Worm (Caenorhabditis elegans) whole organism, mixed stage, embryonic: ENCODE data around the gene ctsa-3.1.

Experiments
- M03D4.4 ChIP-seq: sonication (generic microtip); optimal IDR thresholded peaks from 2 replicates; lab custom pipeline; 2017; ENCODE audit warnings: mild to moderate bottlenecking, missing genetic modification characterization, missing compliant biosample characterization
- bed-3 ChIP-seq: fragments of 200-800 bp; sonication (Bioruptor generic); optimal IDR thresholded peaks from 3 replicates; lab custom pipeline; 2018; ENCODE audit warnings: mild to moderate bottlenecking, missing genetic modification characterization, moderate library complexity, missing compliant biosample characterization
- blmp-1 ChIP-seq: fragments of 150-350 bp; optimal IDR thresholded peaks from 2 replicates; lab custom pipeline; 2014; ENCODE audit warnings: missing biosample characterization, missing genetic modification characterization
- ceh-39 ChIP-seq: fragments of 150-350 bp; optimal IDR thresholded peaks from 2 replicates; lab custom pipeline; 2014; ENCODE audit warnings: missing biosample characterization, missing genetic modification characterization
- ceh-43 ChIP-seq: fragments of 200-800 bp; sonication (Bioruptor generic); optimal IDR thresholded peaks from 2 replicates; lab custom pipeline; 2018; ENCODE audit warnings: mild to moderate bottlenecking, missing genetic modification characterization, moderate library complexity, missing compliant biosample characterization
- ceh-83 ChIP-seq: fragments of 200-800 bp; sonication (Bioruptor generic); optimal IDR thresholded peaks from 2 replicates; lab custom pipeline; 2018; ENCODE audit warnings: mild to moderate bottlenecking, missing genetic modification characterization, missing compliant biosample characterization
- ces-1 ChIP-seq: fragments of 150-350 bp; optimal IDR thresholded peaks from 2 replicates; lab custom pipeline; 2014; ENCODE audit warnings: missing biosample characterization, missing genetic modification reagents, missing genetic modification characterization
- cnd-1 ChIP-seq: fragments of 200-800 bp; sonication (Bioruptor generic); optimal IDR thresholded peaks from 2 replicates; lab custom pipeline; 2018; ENCODE audit warnings: mild to moderate bottlenecking, missing genetic modification characterization, missing compliant biosample characterization
- drap-1 ChIP-seq: fragments of 200-800 bp; sonication (Bioruptor generic); optimal IDR thresholded peaks from 3 replicates; lab custom pipeline; 2018; ENCODE audit warnings: mild to moderate bottlenecking, missing genetic modification characterization, missing compliant biosample characterization
- elt-1 ChIP-seq: sonication (generic microtip); optimal IDR thresholded peaks from 2 replicates; lab custom pipeline; 2017; ENCODE audit warnings: missing genetic modification characterization, mild to moderate bottlenecking, missing compliant biosample characterization, antibody characterized with exemption, moderate library complexity, borderline replicate concordance; ENCODE audit not compliant: insufficient read depth
- elt-3 ChIP-seq: fragments of 150-350 bp; optimal IDR thresholded peaks from 2 replicates; lab custom pipeline; 2014; ENCODE audit warnings: missing biosample characterization, missing genetic modification characterization
- flh-1 ChIP-seq: fragments of 200-800 bp; sonication (Bioruptor generic); optimal IDR thresholded peaks from 2 replicates; lab custom pipeline; 2018; ENCODE audit warnings: mild to moderate bottlenecking, missing genetic modification characterization, moderate library complexity, missing compliant biosample characterization
- ham-2 ChIP-seq: fragments of 200-800 bp; sonication (Bioruptor generic); optimal IDR thresholded peaks from 2 replicates; lab custom pipeline; 2018; ENCODE audit warnings: mild to moderate bottlenecking, missing genetic modification characterization, missing compliant biosample characterization
- hlh-1 ChIP-seq: fragments of 150-350 bp; optimal IDR thresholded peaks from 2 replicates; lab custom pipeline; 2014; ENCODE audit warnings: missing biosample characterization, missing genetic modification reagents, missing genetic modification characterization
- lsy-2 ChIP-seq: fragments of 150-350 bp; optimal IDR thresholded peaks from 2 replicates; lab custom pipeline; 2014; ENCODE audit warnings: missing biosample characterization, missing genetic modification characterization
- mab-5 ChIP-seq: fragments of 150-350 bp; optimal IDR thresholded peaks from 2 replicates; lab custom pipeline; 2014; ENCODE audit warnings: missing biosample characterization, missing genetic modification characterization
- mep-1 ChIP-seq: fragments of 150-350 bp; optimal IDR thresholded peaks from 2 replicates; lab custom pipeline; 2017; ENCODE audit warnings: missing biosample characterization, missing genetic modification reagents, missing genetic modification characterization, inconsistent platforms
- mls-2 ChIP-seq: sonication (generic microtip); optimal IDR thresholded peaks from 2 replicates; lab custom pipeline; 2016; ENCODE audit warnings: mild to moderate bottlenecking, missing genetic modification characterization, moderate library complexity, missing compliant biosample characterization
- nhr-2 ChIP-seq: fragments of 150-350 bp; optimal IDR thresholded peaks from 2 replicates; lab custom pipeline; 2014; ENCODE audit warnings: missing biosample characterization, missing genetic modification characterization
- nhr-237 ChIP-seq: fragments of 150-350 bp; optimal IDR thresholded peaks from 2 replicates; lab custom pipeline; 2014; ENCODE audit warnings: missing biosample characterization, missing genetic modification characterization
- nhr-76 ChIP-seq: sonication (generic microtip); optimal IDR thresholded peaks from 2 replicates; lab custom pipeline; 2017; ENCODE audit warnings: missing biosample characterization, missing genetic modification characterization
- pha-4 ChIP-seq: fragments of 150-350 bp; optimal IDR thresholded peaks from 2 replicates; lab custom pipeline; 2018; ENCODE audit warnings: missing biosample characterization, missing genetic modification reagents, missing genetic modification characterization
- snpc-4 ChIP-seq: fragments of 150-350 bp; optimal IDR thresholded peaks from 2 replicates; lab custom pipeline; 2014; ENCODE audit warnings: missing biosample characterization, missing genetic modification characterization
- sptf-1 ChIP-seq: sonication (generic microtip); optimal IDR thresholded peaks from 2 replicates; lab custom pipeline; 2017; ENCODE audit warnings: mild to moderate bottlenecking, missing genetic modification characterization, moderate library complexity, missing compliant biosample characterization
- tbx-8 ChIP-seq: fragments of 200-800 bp; sonication (Bioruptor generic); optimal IDR thresholded peaks from 2 replicates; lab custom pipeline; 2018; ENCODE audit warnings: mild to moderate bottlenecking, missing genetic modification characterization, moderate library complexity, missing compliant biosample characterization
- unc-39 ChIP-seq: fragments of 150-350 bp; optimal IDR thresholded peaks from 2 replicates; lab custom pipeline; 2014; ENCODE audit warnings: missing biosample characterization, missing genetic modification characterization
- unc-62 ChIP-seq: fragments of 150-350 bp; optimal IDR thresholded peaks from 2 replicates; lab custom pipeline; 2014; ENCODE audit warnings: missing biosample characterization, missing genetic modification reagents, missing genetic modification characterization
- zip-8 ChIP-seq: fragments of 150-350 bp; optimal IDR thresholded peaks from 2 replicates; lab custom pipeline; 2014; ENCODE audit warnings: missing biosample characterization, missing genetic modification characterization
- ztf-11 ChIP-seq: fragments of 150-350 bp; optimal IDR thresholded peaks from 2 replicates; lab custom pipeline; 2014; ENCODE audit warnings: missing biosample characterization, missing genetic modification characterization

Gene ctsa-3.1

DNA sequence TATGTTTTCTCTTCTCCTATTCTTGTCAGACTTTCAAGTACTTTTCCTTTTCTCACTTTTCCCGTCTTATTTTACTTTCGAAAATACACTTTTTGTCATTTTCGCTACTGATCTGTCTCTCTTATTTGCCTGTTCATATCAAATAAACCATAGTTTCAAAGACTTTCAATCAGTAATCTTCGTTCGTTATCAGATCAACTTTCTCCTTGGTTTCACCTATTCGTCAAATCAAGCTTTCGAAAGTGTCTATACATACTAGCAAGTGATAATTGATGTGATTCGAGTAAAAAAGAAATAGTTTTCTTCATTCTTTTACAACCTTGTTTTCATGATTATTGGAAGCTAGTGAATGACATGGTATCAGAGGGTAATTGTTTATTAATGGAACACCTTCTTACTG, 10.1 kb downstream of the ctsa-3.1 start:
- no peak for TF ChIP-seq lsy-2 (tag; lab: Kevin White, UChicago)
- TF ChIP-seq elt-3 (tag; lab: Kevin White, UChicago): no peak
- TF ChIP-seq M03D4.4 (tag; lab: Kevin White, UChicago): no peak

DNA sequence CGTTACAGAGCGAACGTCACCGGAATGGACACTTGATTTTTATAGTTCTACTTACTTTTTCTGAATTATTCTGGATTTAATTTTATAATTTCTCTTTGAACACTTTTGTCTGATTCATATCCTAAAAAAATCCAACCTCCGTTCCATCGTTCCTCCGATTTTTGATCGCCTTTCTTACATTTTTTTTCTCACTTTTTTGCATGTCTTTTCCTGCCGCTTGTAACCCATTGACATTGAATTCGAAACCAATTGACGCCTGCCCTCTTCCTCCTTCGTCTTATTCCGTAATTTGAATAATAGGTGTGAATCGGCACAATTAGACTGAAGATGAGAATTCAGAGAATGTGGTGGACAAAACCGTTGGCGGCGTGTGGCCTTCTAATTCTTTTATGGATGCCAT, 12.9 kb downstream of the ctsa-3.1 start, which contains the start of gene skpo-3:
Gene skpo-3, plus strand, starts transcription at position 301 of the 400 bp plus-strand sequence.
- no peak for TF ChIP-seq pha-4
- TF ChIP-seq nhr-2: no peak
- TF ChIP-seq unc-39: no peak
- TF ChIP-seq ztf-11 (tag; lab: Kevin White, UChicago): no peak

ce11 chrII:7251978-7252377, 19.3 kb downstream of the ctsa-3.1 start, which contains the start of the genes prx-13 and ada-2:
Gene prx-13, minus strand, starts transcription at chrII:7252015.
Gene ada-2, plus strand, starts transcription at chrII:7252259.
- TF ChIP-seq pha-4 (no peak), mab-5 (tag; lab: Kevin White, UChicago) (no peak), nhr-76 (tag; lab: Kevin White, UChicago) (no peak), ham-2 (GFP tag; lab: Kevin White, UChicago) (no peak)

ce11 chrII:7253073-7253472, 20.4 kb downstream of the ctsa-3.1 start, which contains the start of gene lsm-4:
Gene lsm-4, minus strand, starts transcription at chrII:7253163.
- TF ChIP-seq elt-3 (tag; lab: Kevin White, UChicago): no peak
- TF ChIP-seq, all 35 proteins: peak for 0

DNA sequence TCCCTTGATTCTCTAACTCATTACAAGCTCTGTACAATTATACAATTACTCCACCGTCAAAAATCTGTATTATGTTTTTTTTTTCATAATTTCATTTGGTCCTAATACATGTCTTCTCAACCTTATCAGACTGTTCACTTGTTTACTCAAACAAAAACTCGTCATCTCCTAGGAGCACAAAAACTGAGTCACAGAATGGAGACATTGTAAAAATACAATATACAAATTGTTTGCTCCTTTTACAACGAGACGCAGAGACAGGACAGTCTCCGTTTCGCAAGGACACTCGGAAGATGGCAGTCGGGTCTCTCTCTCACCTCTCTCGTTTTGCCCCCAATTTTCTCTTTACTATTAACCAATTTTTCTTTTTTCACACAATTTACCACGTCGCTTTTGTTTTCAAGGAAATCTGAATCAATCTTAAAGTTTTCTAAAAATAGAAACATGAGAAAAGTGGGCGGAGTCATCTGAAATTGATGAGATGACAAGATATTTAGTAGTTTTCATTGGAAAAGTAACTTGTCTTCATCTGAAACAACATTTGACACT, 23.0 kb downstream of the ctsa-3.1 start, which contains the start of gene F32A5.8:
Gene F32A5.8, plus strand, starts transcription at position 499 of the 549 bp plus-strand sequence.
- TF ChIP-seq zip-8 (no peak), snpc-4 (tag; lab: Kevin White, UChicago) (no peak), mls-2 (no peak), ham-2 (GFP tag; lab: Kevin White, UChicago) (no peak), elt-1 (no peak), flh-1 (GFP tag; lab: Kevin White, UChicago) (no peak), cnd-1 (no peak), ceh-39 (tag; lab: Kevin White, UChicago) (no peak)
- TF ChIP-seq, all 35 proteins: peak for 0

- TF ChIP-seq elt-1 (no peak), tbx-8 (GFP tag; lab: Kevin White, UChicago) (no peak), hlh-1 (no peak), lsy-2 (tag; lab: Kevin White, UChicago) (no peak), ceh-43 (no peak), mab-5 (tag; lab: Kevin White, UChicago) (no peak), mls-2 (no peak), drap-1 (no peak), nhr-237 (tag; lab: Kevin White, UChicago) (no peak), ces-1 (GFP tag; lab: Kevin White, UChicago) (no peak), blmp-1 (tag; lab: Kevin White, UChicago) (no peak), zip-8 (no peak), nhr-2 (no peak), unc-62 (GFP tag; lab: Kevin White, UChicago) (no peak), mep-1 (no peak), nhr-76 (tag; lab: Kevin White, UChicago) (no peak), cnd-1 (no peak)
- TF ChIP-seq, all 35 proteins: peak for 0
Observed at ce11 chrII:7261854-7262253, 29.2 kb downstream of the ctsa-3.1 start, which contains the start of gene C30G12.4. Gene C30G12.4, plus strand, starts transcription at chrII:7262154.

DNA sequence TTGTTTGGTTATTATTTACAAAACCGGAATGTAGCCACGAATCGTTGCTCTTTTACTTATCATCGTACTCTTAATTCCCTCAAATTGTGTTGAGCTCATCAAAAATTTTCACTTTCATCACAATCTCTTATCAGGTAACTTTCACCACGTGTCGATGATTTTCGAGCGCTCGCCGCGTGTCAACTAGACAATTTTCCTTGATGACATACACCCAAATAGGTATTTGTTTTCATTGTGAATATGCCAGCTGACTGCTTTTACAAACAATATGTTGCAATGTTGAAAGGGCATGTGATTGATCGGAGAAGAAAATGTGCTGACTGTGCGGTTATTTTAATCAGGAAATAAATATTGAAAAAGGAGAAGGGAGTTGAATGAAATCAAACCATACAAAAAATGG, 32.0 kb downstream of the ctsa-3.1 start:
- TF ChIP-seq ceh-43: no peak
- TF ChIP-seq ceh-39 (tag; lab: Kevin White, UChicago): no peak
- TF ChIP-seq cnd-1: no peak
- no peak for TF ChIP-seq mep-1
- TF ChIP-seq drap-1: no peak
- no peak for TF ChIP-seq bed-3 (GFP tag; lab: Kevin White, UChicago)
- no peak for TF ChIP-seq unc-62 (GFP tag; lab: Kevin White, UChicago)
- no peak for TF ChIP-seq ceh-83 (GFP tag; lab: Kevin White, UChicago)
- TF ChIP-seq sptf-1 (tag; lab: Kevin White, UChicago): no peak
